Worm (Caenorhabditis elegans): Measurements from ENCODE around the gene F54D1.6.
"Not testable (repeated sequence)": the region's sequence is repeated elsewhere in the genome, so short reads cannot be mapped to it uniquely, and the experiment has no call there.

The F54D1.6 gene

DNA sequence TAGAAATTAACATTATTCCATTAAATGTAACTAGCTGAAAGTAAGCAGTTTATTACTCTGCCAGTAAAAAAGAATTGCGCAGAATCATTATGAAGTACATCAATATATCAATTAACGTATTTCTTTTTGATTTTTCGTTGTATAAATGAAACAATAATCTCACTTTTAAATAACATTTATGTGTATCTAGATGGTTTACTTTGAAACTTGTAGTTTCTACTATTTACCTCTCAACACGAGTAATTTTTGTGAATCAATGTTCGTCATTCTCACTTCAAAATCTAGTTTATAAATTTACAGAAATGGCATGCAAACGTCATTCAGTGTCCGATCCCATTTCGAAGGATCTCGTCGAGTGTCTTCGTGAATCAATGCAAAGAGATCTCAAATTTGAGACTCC, 29.5 kb downstream of the F54D1.6 start, which contains the start of gene gspd-1:
gspd-1 (plus strand) TSS at position 301 of the 400 bp plus-strand sequence.
- TF ChIP-seq sem-4 (tag; optimal IDR thresholded peaks at IDR 0.05) = no peak
- TF ChIP-seq C34F6.9 (tag; optimal IDR thresholded peaks at IDR 0.05) = no peak
- TF ChIP-seq unc-55 (GFP tag; optimal IDR thresholded peaks at IDR 0.05) = no peak
- TF ChIP-seq R02D3.7 (tag; optimal IDR thresholded peaks at IDR 0.05) = no peak
- no peak for TF ChIP-seq blmp-1 (tag; optimal IDR thresholded peaks at IDR 0.05; ENCODE audit: insufficient read depth)
- no peak for TF ChIP-seq lin-39 (tag; optimal IDR thresholded peaks at IDR 0.05)
- no peak for TF ChIP-seq peb-1 (tag; optimal IDR thresholded peaks at IDR 0.05)
- no peak for TF ChIP-seq ceh-82 (tag; optimal IDR thresholded peaks at IDR 0.05)
- no peak for TF ChIP-seq egl-27 (tag; optimal IDR thresholded peaks at IDR 0.05)

DNA sequence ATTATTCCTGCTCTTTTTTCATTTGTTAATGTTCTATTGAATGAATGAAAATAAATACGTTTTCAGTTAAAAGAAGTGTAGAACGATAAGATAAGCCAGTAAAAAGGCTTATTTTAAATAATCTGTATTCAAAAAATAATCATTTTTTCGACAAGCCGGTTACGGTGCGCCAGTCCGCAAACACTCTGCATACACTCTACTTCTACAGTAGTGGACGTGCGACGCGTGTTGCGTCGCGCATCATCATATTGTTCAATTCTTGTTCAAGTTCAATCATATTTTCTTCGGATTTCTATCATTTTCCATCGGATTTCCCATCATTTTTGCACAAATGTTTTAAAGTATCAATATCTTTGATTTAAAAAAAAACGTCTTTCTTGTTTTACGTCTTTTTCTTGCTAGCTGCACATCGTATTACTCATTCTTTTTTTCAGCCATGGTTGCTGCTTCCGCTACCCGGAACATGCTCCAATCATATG, 32.3 kb downstream of the F54D1.6 start, which contains the start of gene B0035.18:
B0035.18 (plus strand) TSS at position 429 of the 479 bp plus-strand sequence.
- TF ChIP-seq blmp-1 (tag; optimal IDR thresholded peaks at IDR 0.05; ENCODE audit: insufficient read depth) (no peak), nhr-10 (tag; optimal IDR thresholded peaks at IDR 0.05) (no peak), zag-1 (tag; optimal IDR thresholded peaks at IDR 0.05) (no peak), peb-1 (tag; optimal IDR thresholded peaks at IDR 0.05) (no peak), nhr-23 (tag; optimal IDR thresholded peaks at IDR 0.05) (no peak), snpc-4 (tag; optimal IDR thresholded peaks at IDR 0.05) (no peak), ZK546.5 (tag; optimal IDR thresholded peaks at IDR 0.05) (no peak), sem-4 (tag; optimal IDR thresholded peaks at IDR 0.05) (no peak), elt-1 (tag; optimal IDR thresholded peaks at IDR 0.05) (no peak), gmeb-1 (tag; optimal IDR thresholded peaks at IDR 0.05) (no peak), mdl-1 (tag; optimal IDR thresholded peaks at IDR 0.05) (no peak)

DNA sequence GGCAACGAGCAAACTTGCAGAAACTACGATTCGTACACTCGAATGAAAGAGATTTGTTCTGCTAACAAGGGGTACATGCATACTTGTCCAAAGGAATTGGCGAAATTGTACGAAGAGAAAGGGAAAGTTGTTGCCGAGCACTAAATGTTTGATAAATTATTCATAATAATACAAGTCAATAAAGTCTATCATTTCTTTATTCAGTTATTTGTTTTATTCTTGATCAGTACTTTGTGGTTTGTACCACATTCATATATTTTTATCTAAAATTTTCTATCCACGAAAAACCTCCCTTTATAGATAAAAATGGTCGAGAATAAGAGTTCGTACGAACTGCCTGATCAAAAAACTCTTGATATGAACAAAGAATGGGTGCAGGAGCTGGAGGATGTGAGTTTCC, 32.9 kb downstream of the F54D1.6 start, which contains the start of gene edg-1:
edg-1 (plus strand) TSS at position 301 of the 400 bp plus-strand sequence.
- TF ChIP-seq nhr-12 (tag; optimal IDR thresholded peaks at IDR 0.05) (no peak), zag-1 (tag; optimal IDR thresholded peaks at IDR 0.05) (no peak), nhr-10 (tag; optimal IDR thresholded peaks at IDR 0.05) (no peak), nhr-129 (tag; optimal IDR thresholded peaks at IDR 0.05) (no peak), lsy-2 (tag; optimal IDR thresholded peaks at IDR 0.05) (no peak), ztf-4 (tag; optimal IDR thresholded peaks at IDR 0.05) (no peak), ceh-82 (tag; optimal IDR thresholded peaks at IDR 0.05) (no peak), lin-11 (tag; optimal IDR thresholded peaks at IDR 0.05) (no peak), lin-39 (tag; optimal IDR thresholded peaks at IDR 0.05) (no peak), sma-3 (GFP tag; optimal IDR thresholded peaks at IDR 0.05) (no peak), F13H6.1 (tag; optimal IDR thresholded peaks at IDR 0.05) (no peak)

DNA sequence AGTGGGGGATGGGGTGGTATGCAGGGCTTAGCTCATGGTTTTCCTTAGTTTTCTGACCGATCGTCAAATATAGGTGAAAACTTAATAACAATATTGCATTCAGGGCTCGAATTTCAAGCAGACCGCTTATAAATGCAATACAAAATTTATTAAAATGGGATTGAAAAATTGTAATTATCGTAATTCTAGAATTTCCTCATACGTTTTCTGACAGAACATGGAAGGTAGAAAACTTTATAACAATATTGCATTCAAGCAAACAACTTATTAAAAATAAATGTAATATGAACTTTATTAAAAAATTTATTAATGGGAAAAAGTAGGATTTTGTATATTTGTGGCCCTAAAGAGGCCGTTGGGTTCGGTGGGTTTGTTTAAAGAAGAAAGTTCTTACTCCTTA, 36.1 kb downstream of the F54D1.6 start:
- no peak for TF ChIP-seq nhr-25 (tag; optimal IDR thresholded peaks at IDR 0.05)
- TF ChIP-seq nhr-21 (tag; optimal IDR thresholded peaks at IDR 0.05) = no peak
- no peak for TF ChIP-seq peb-1 (tag; optimal IDR thresholded peaks at IDR 0.05)
- no peak for TF ChIP-seq lin-39 (tag; optimal IDR thresholded peaks at IDR 0.05)
- no peak for TF ChIP-seq lin-11 (tag; optimal IDR thresholded peaks at IDR 0.05)
- TF ChIP-seq blmp-1 (tag; optimal IDR thresholded peaks at IDR 0.05; ENCODE audit: insufficient read depth) = no peak
- TF ChIP-seq ceh-82 (tag; optimal IDR thresholded peaks at IDR 0.05) = no peak
- TF ChIP-seq lsy-2 (tag; optimal IDR thresholded peaks at IDR 0.05) = no peak
- TF ChIP-seq ztf-4 (tag; optimal IDR thresholded peaks at IDR 0.05) = no peak
- no peak for TF ChIP-seq sma-9 (GFP tag; optimal IDR thresholded peaks at IDR 0.05)
- TF ChIP-seq sma-9 (tag; optimal IDR thresholded peaks at IDR 0.05) = no peak
- no peak for TF ChIP-seq mab-5 (tag; optimal IDR thresholded peaks at IDR 0.05)
- no peak for TF ChIP-seq C34F6.9 (tag; optimal IDR thresholded peaks at IDR 0.05)
- TF ChIP-seq aly-2 (tag; optimal IDR thresholded peaks at IDR 0.05) = no peak
- no peak for TF ChIP-seq ceh-16 (tag; optimal IDR thresholded peaks at IDR 0.05)

DNA sequence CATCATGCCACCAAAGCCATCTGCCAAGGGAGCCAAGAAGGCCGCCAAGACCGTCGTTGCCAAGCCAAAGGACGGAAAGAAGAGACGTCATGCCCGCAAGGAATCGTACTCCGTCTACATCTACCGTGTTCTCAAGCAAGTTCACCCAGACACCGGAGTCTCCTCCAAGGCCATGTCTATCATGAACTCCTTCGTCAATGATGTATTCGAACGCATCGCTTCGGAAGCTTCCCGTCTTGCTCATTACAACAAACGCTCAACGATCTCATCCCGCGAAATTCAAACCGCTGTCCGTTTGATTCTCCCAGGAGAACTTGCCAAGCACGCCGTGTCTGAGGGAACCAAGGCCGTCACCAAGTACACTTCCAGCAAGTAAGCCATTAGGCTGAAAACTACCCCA, 37.1 kb downstream of the F54D1.6 start, which contains the start of gene his-48:
his-48 (plus strand) TSS at position 5 of the 400 bp plus-strand sequence.
- not testable (repeated sequence) for TF ChIP-seq unc-39 (tag; optimal IDR thresholded peaks at IDR 0.05); nhr-237 (tag; optimal IDR thresholded peaks at IDR 0.05); Y55F3AM.14 (GFP tag; optimal IDR thresholded peaks at IDR 0.05)
